Worm (Caenorhabditis elegans): ENCODE data around the gene pipp-4P.
A peak's percentile ranks its signal among the peaks of the same experiment; 100 is the strongest.

pipp-4P gene

DNA sequence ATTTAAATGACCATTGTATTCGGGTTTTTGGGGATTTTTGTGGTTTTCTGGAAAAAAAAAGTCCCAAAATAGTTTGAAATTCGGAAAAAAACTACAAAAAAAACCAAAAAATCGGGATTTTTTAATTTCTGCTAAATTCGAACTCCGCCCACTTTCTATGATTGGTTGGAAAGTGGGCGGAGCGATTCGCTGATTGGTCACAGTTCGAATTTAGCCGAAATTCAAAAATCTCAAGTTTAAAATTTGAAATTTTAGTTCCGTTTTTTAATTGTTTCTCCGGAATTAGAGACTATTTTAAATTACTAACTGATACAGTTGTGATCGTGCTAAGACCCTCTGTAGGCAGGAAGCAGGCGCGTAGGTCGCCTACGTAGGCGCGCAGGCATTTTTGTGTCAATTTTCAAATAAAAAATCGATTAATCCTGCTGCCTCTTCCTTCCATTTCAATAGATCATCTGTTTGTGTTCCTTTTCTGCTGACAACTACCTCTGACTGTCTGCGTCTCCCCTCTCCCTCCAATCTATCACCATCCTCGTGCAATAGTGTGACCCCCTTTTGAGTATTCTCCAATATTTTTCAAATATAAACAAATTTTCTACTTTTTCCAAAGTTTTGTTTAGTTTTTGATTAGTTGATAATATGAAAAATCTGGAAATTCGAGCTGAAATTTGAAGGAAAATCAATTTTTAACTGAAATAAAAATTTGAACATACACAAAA lies 2.7 kb upstream of the pipp-4P start:
- TF ChIP-seq blmp-1 (tag; optimal IDR thresholded peaks at IDR 0.05) (peak; percentile 7), mdl-1 (tag; optimal IDR thresholded peaks at IDR 0.05) (no peak), isw-1 (GFP tag; IDR thresholded peaks at IDR 0.05) (no peak), fos-1 (tag; optimal IDR thresholded peaks at IDR 0.05) (no peak), egl-13 (tag; optimal IDR thresholded peaks at IDR 0.05) (no peak), rnt-1 (tag; optimal IDR thresholded peaks at IDR 0.05) (no peak), ztf-11 (tag; optimal IDR thresholded peaks at IDR 0.05) (no peak), ces-1 (GFP tag; optimal IDR thresholded peaks at IDR 0.05) (no peak), grh-1 (GFP tag; IDR thresholded peaks at IDR 0.05) (no peak), alr-1 (tag; optimal IDR thresholded peaks at IDR 0.05; ENCODE audit: borderline replicate concordance) (no peak), swsn-7 (tag; optimal IDR thresholded peaks at IDR 0.05) (no peak), unc-98 (GFP tag; IDR thresholded peaks at IDR 0.05) (no peak), efl-3 (GFP tag; optimal IDR thresholded peaks at IDR 0.05) (no peak), ztf-4 (tag; optimal IDR thresholded peaks at IDR 0.05) (no peak), pag-3 (tag; optimal IDR thresholded peaks at IDR 0.05; ENCODE audit: borderline replicate concordance, insufficient read depth) (no peak), nhr-11 (tag; optimal IDR thresholded peaks at IDR 0.05) (no peak), efl-1 (optimal IDR thresholded peaks at IDR 0.05) (peak in 1 of 2 experiments; percentile 11), efl-1 (GFP tag; optimal IDR thresholded peaks at IDR 0.05 in 1 of 2) (peak in 1 of 2 experiments; percentile 88), dpl-1 (GFP tag; optimal IDR thresholded peaks at IDR 0.05) (peak in 1 of 3 experiments; percentile 11), nhr-90 (tag; optimal IDR thresholded peaks at IDR 0.05; ENCODE audit: poor library complexity) (no peak), nhr-47 (tag; optimal IDR thresholded peaks at IDR 0.05) (no peak), nhr-28 (tag; optimal IDR thresholded peaks at IDR 0.05) (no peak), nhr-76 (tag; optimal IDR thresholded peaks at IDR 0.05) (no peak), elt-2 (tag; optimal IDR thresholded peaks at IDR 0.05) (no peak), irx-1 (tag; optimal IDR thresholded peaks at IDR 0.05) (no peak)

DNA sequence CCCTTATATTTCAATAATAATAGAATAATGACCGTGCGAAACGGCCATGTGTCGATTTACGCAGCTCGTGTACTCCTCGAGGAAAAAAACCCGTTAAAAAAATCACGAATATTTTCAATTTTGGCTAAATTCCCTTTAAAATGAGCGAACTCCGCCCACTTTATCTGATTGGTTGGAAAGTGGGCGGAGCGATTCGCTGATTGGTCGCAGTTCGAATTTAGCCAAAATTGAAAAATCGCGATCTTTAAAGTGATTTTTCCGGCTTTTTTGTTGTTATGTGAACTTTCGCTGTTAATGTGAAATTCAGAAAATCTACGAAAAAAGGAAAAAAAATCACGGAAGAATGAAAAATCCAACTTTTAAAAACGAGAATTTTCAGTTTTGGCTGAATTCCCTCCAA lies 1.2 kb upstream of the pipp-4P start:
- TF ChIP-seq mab-9 (GFP tag; IDR thresholded peaks at IDR 0.05) (no peak), tbx-2 (tag; optimal IDR thresholded peaks at IDR 0.05) (no peak), F16B12.6 (tag; optimal IDR thresholded peaks at IDR 0.05) (no peak)

DNA sequence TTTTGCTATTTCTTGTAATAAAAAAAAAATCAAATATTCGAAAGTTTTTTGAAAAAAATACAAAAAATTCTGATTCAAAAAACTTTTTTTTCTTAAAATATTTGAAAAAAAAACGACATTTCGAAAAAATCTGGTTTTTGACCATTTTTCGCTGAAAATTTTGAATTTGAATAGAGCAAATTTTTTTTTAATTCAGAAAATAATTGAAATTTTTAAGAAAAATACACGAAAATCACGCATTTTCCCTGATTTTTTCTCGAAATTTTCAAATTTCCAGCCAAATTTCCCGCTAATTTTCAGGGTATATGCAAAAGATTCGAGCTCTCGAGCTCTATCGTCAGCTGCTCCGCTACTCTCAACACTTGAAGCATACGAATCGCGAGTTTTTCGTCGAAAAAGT lies 7.7 kb downstream of the pipp-4P start, which contains the start of gene Y71H2AM.1:
Y71H2AM.1 (plus strand) TSS at position 301 of the 400 bp plus-strand sequence.
- TF ChIP-seq ama-1 (optimal IDR thresholded peaks at IDR 0.05) (no peak), tbx-2 (tag; optimal IDR thresholded peaks at IDR 0.05) (no peak), nhr-90 (tag; optimal IDR thresholded peaks at IDR 0.05; ENCODE audit: poor library complexity) (no peak), sup-37 (GFP tag; optimal IDR thresholded peaks at IDR 0.05) (no peak), ceh-8 (GFP tag; optimal IDR thresholded peaks at IDR 0.05) (no peak), zip-4 (GFP tag; optimal IDR thresholded peaks at IDR 0.05) (no peak), ceh-82 (tag; optimal IDR thresholded peaks at IDR 0.05) (no peak), ets-5 (GFP tag; IDR thresholded peaks at IDR 0.05) (no peak), pax-3 (tag; optimal IDR thresholded peaks at IDR 0.05) (no peak), nhr-237 (tag; optimal IDR thresholded peaks at IDR 0.05) (no peak), isw-1 (GFP tag; IDR thresholded peaks at IDR 0.05) (no peak), C34B4.2 (tag; optimal IDR thresholded peaks at IDR 0.05) (no peak)

DNA sequence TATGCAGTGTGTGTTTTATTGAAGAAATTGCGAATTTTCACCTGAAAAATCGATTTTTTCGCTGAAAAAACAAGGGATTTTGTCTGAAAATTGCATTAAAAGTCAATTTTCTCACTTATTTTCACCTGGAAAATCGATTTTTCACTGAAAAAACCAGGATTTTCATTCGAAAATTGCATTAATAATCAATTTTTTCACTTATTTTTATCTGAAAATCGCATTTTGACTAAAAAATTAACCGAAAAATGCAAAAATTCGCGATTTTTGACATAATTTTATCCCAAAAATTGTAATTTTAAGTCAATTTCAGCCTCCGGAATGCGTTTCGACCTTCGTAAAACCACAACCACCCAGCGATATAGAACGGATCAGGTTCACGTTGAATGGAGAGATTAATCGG lies 13.4 kb downstream of the pipp-4P start, which contains the start of gene Y71H2AM.29:
Y71H2AM.29 (plus strand) TSS at position 301 of the 400 bp plus-strand sequence.
- no peak for TF ChIP-seq ceh-90 (tag; optimal IDR thresholded peaks at IDR 0.05)
- no peak for TF ChIP-seq nhr-84 (tag; optimal IDR thresholded peaks at IDR 0.05)
- TF ChIP-seq ama-1 (optimal IDR thresholded peaks at IDR 0.05): no peak
- no peak for TF ChIP-seq snu-23 (GFP tag; optimal IDR thresholded peaks at IDR 0.05)
- no peak for TF ChIP-seq sup-37 (GFP tag; optimal IDR thresholded peaks at IDR 0.05)
- TF ChIP-seq dpl-1 (GFP tag; optimal IDR thresholded peaks at IDR 0.05): no peak
- TF ChIP-seq tbx-2 (tag; optimal IDR thresholded peaks at IDR 0.05): no peak
- no peak for TF ChIP-seq hlh-4 (tag; optimal IDR thresholded peaks at IDR 0.05)
- TF ChIP-seq lin-39 (tag; optimal IDR thresholded peaks at IDR 0.05): no peak
- TF ChIP-seq C34B4.2 (tag; optimal IDR thresholded peaks at IDR 0.05): no peak

Data from whole organism, L1 larva.